Worm (Caenorhabditis elegans): ENCODE results near the gene tba-7.

DNA sequence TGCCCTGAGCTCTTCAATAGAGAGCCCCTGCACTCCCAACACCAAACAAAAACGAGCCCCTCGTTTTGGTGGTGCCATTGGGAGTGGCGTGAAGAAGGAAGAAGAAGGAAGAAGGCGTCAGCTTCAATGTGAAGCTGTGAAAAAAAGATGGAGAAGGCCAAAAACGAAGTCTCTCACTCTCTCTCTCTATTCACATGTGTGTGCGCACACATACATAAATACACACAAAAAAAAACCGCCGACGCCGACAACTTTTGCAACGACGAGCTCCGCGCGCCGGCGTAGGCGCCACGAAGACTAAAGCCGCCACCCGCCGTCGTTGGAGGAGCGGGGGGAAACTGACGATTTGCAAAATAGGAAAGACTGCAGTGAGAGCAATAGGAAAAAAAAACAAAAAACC is 35.5 kb downstream of the tba-7 start:
- no peak for TF ChIP-seq ztf-23 (GFP tag; IDR thresholded peaks at IDR 0.05)
- no peak for TF ChIP-seq ztf-29 (GFP tag; IDR thresholded peaks at IDR 0.05)
- no peak for TF ChIP-seq klf-2 (GFP tag; conservative IDR thresholded peaks at IDR 0.05)
- no peak for TF ChIP-seq T22C8.4 (GFP tag; IDR thresholded peaks at IDR 0.05)

Measured in whole organism, midembryonic.